Worm (Caenorhabditis elegans): Measurements from ENCODE around the gene R07D5.2.

Gene R07D5.2

DNA sequence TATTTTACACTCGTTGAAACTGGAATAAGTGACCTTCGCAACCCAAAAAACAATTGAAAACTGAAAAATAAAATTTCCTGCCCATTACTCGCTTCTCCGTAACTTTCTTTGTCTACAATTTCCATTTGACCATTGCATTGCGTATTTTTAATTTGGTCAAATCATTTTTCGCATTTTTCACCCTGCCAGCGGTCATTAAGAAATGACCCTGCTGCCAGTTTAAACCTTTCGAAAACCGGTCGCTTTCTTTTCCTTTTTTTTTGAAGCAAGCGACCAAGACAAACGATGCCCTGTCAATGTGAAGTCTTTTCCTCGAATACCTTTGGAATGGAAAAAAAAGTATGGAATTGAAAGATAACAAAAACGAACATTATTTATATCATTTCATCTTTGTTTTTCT lies 44.5 kb upstream of the R07D5.2 start:
- peak; percentile 3 for TF ChIP-seq nhr-80 (tag; optimal IDR thresholded peaks at IDR 0.05)
- TF ChIP-seq lin-40 (tag; optimal IDR thresholded peaks at IDR 0.05) = peak; percentile 24
- TF ChIP-seq repo-1 (tag; optimal IDR thresholded peaks at IDR 0.05) = no peak

- no peak for TF ChIP-seq akir-1 (GFP tag; optimal IDR thresholded peaks at IDR 0.05)
- TF ChIP-seq B0261.1 (tag; optimal IDR thresholded peaks at IDR 0.05) = no peak
- TF ChIP-seq snpc-4 (GFP tag; optimal IDR thresholded peaks at IDR 0.05) = no peak
- peak in 2 of 4 experiments; percentile 79 to 87 for TF ChIP-seq snpc-4 (tag; optimal IDR thresholded peaks at IDR 0.05)
- TF ChIP-seq ztf-6 (GFP tag; IDR thresholded peaks at IDR 0.05) = no peak
- TF ChIP-seq hrde-1 (tag; optimal IDR thresholded peaks at IDR 0.05; ENCODE audit: borderline replicate concordance) = no peak
- peak; percentile 43; the same call in 1 of the 2 replicates for TF ChIP-seq hmg-1.2 (GFP tag; IDR thresholded peaks at IDR 0.05)
- no peak for TF ChIP-seq tbx-9 (tag; optimal IDR thresholded peaks at IDR 0.05; ENCODE audit: borderline replicate concordance)
- TF ChIP-seq lir-1 (GFP tag; conservative IDR thresholded peaks at IDR 0.05) = no peak
- TF ChIP-seq ceh-91 (GFP tag; IDR thresholded peaks at IDR 0.05) = no peak
- TF ChIP-seq ztf-25 (GFP tag; IDR thresholded peaks at IDR 0.05) = no peak
- TF ChIP-seq ceh-79 (tag; optimal IDR thresholded peaks at IDR 0.05) = no peak
- TF ChIP-seq lsy-27 (tag; optimal IDR thresholded peaks at IDR 0.05; ENCODE audit: borderline replicate concordance, insufficient read depth) = no peak
- TF ChIP-seq ztf-22 (GFP tag; optimal IDR thresholded peaks at IDR 0.05) = no peak
- TF ChIP-seq somi-1 (GFP tag; optimal IDR thresholded peaks at IDR 0.05) = no peak
- TF ChIP-seq chd-7 (tag; optimal IDR thresholded peaks at IDR 0.05) = no peak
These were observed 42.9 kb upstream of the R07D5.2 start for ce11 chrX:15159362-15159761.

DNA sequence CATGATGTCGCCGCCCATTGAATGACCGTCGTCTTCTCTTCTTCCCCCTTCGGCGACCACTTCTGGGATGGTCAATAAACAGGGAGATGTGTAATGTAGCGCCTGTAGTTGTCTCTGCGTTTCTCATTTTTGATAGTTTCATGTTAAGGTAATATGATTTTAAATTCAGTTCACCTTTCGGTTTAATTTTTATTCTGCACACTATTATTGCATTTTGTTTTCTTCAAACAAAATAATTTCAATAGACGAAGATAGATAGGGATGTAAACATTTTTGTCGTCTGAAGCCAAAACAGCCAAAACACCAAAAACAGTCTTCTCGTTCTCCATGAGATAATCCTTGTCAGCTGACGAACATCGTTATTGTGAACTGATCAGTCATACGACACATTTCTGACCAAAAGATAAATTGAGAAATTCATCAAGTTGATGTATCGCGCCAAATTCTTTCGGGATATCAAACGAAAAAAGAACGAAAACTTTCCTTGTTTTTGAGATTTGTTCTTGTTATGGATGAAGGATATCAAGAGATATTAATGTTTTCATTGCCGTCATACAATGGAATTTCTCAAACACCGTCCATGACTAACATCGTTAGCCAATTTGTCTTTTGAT lies 42.4 kb upstream of the R07D5.2 start, which contains the start of gene C11G10.1:
Gene C11G10.1 (minus strand): TSS at position 51 of the 614 bp plus-strand sequence.
- TF ChIP-seq F57C9.4 (tag; optimal IDR thresholded peaks at IDR 0.05) = no peak
- no peak for TF ChIP-seq Y95B8A.8 (GFP tag; IDR thresholded peaks at IDR 0.05)
- no peak for TF ChIP-seq him-1 (tag; optimal IDR thresholded peaks at IDR 0.05)
- TF ChIP-seq hrde-1 (tag; optimal IDR thresholded peaks at IDR 0.05; ENCODE audit: borderline replicate concordance) = no peak
- no peak for TF ChIP-seq F49E8.2 (tag; optimal IDR thresholded peaks at IDR 0.05; ENCODE audit: insufficient read depth)
- TF ChIP-seq ceh-27 (GFP tag; optimal IDR thresholded peaks at IDR 0.05) = no peak
- no peak for TF ChIP-seq sptf-2 (GFP tag; optimal IDR thresholded peaks at IDR 0.05)
- TF ChIP-seq nhr-120 (GFP tag; IDR thresholded peaks at IDR 0.05) = no peak
- TF ChIP-seq dox-1 (GFP tag; IDR thresholded peaks at IDR 0.05) = no peak

DNA sequence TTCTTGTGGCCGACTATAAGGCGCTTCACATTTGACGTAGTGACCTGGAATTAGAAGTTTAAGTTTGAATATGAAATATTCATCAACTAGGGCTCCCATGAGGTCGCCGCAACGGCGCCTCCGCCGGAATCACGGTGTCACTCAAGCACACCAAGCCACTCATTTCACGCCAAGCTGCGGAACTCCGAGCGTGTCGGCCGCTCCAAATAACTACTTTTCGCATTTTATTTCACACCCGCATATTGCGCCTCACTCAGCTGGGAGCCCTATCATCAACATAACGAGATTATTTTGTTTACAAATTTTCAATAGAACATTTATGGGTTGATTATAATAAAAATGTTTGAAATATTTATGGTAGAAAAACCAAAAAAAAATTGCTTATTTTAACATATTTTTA lies 41.4 kb upstream of the R07D5.2 start:
- peak; percentile 32; the same call in 1 of the 2 replicates for TF ChIP-seq zfh-2 (GFP tag; conservative IDR thresholded peaks at IDR 0.05)
- TF ChIP-seq snpc-4 (GFP tag; optimal IDR thresholded peaks at IDR 0.05) = peak; percentile 53
- peak in 2 of 4 experiments; percentile 71 to 79 for TF ChIP-seq snpc-4 (tag; optimal IDR thresholded peaks at IDR 0.05)
- no peak for TF ChIP-seq egl-44 (GFP tag; IDR thresholded peaks at IDR 0.05)
- TF ChIP-seq D2030.7 (GFP tag; IDR thresholded peaks at IDR 0.05) = no peak
- TF ChIP-seq snpc-1.1 (tag; optimal IDR thresholded peaks at IDR 0.05; ENCODE audit: insufficient read depth) = peak; percentile 69
- TF ChIP-seq ztf-6 (GFP tag; IDR thresholded peaks at IDR 0.05) = no peak

DNA sequence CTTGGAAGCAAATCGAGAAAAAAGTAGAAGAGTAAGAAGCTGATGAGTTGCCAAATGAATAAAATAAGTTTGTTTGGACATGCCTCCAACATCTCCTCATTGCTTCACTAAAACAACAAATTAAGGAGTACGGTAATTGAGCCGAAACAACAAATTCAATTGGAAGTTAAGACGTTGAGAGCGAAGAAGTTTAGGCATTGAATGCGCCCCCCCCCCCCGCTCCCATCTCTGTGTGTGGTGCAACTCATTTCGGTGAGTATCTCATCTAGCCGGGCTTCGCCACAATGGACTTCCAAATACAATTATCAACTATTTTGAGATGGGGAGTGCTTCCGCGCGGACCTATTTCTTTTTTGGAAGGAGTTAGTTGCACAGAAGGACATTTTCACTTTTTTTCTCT lies 38.6 kb upstream of the R07D5.2 start:
- TF ChIP-seq D2030.7 (GFP tag; IDR thresholded peaks at IDR 0.05) (no peak), tbp1 (GFP tag; optimal IDR thresholded peaks at IDR 0.05) (no peak), madf-8 (GFP tag; conservative IDR thresholded peaks at IDR 0.05) (no peak), nhr-90 (tag; optimal IDR thresholded peaks at IDR 0.05) (no peak), chd-7 (tag; optimal IDR thresholded peaks at IDR 0.05) (no peak)

Measured in whole organism, young adult.